Worm (Caenorhabditis elegans) whole organism, young adult: ENCODE results near the gene soc-1.

ENCODE experiments used
- B0336.3 ChIP-seq: fragments of 200-800 bp; sonication (Bioruptor generic); IDR thresholded peaks from 2 replicates; pipeline ENCODE4 v1.3.6; 2022; ENCODE audit warnings: missing genetic modification characterization, missing compliant biosample characterization
- C06A6.2 ChIP-seq: fragments of 200-800 bp; sonication (Bioruptor generic); conservative IDR thresholded peaks from 2 replicates; pipeline ENCODE4 v1.3.6; 2022; ENCODE audit warnings: missing genetic modification characterization, missing compliant biosample characterization
- F37B4.10 ChIP-seq: fragments of 200-800 bp; sonication (Bioruptor generic); IDR thresholded peaks from 2 replicates; pipeline ENCODE4 v1.3.6; 2022; ENCODE audit warnings: missing genetic modification characterization, missing compliant biosample characterization
- F55B11.4 ChIP-seq: sonication (generic microtip); optimal IDR thresholded peaks from 2 replicates; lab custom pipeline; 2016; ENCODE audit warnings: missing compliant biosample characterization, missing genetic modification characterization, borderline replicate concordance; ENCODE audit not compliant: insufficient read depth
- T07F8.4 ChIP-seq: sonication (generic microtip); optimal IDR thresholded peaks from 2 replicates; lab custom pipeline; 2016; ENCODE audit warnings: mild to moderate bottlenecking, missing genetic modification characterization, moderate library complexity, missing compliant biosample characterization
- T26A5.8 ChIP-seq: sonication (generic microtip); optimal IDR thresholded peaks from 2 replicates; lab custom pipeline; 2016; ENCODE audit warnings: missing genetic modification characterization, missing compliant biosample characterization
- Y79H2A.3 ChIP-seq: fragments of 200-800 bp; sonication (Bioruptor generic); conservative IDR thresholded peaks from 2 replicates; pipeline ENCODE4 v1.3.6; 2022; ENCODE audit warnings: missing genetic modification reagents, missing genetic modification characterization, missing compliant biosample characterization
- Y95B8A.8 ChIP-seq: fragments of 200-800 bp; sonication (Bioruptor generic); IDR thresholded peaks from 2 replicates; pipeline ENCODE4 v1.3.6; 2022; ENCODE audit warnings: missing genetic modification reagents, missing genetic modification characterization, missing compliant biosample characterization
- ZK185.1 ChIP-seq: sonication (generic microtip); optimal IDR thresholded peaks from 2 replicates; lab custom pipeline; 2016; ENCODE audit warnings: mild to moderate bottlenecking, missing genetic modification characterization, missing compliant biosample characterization; ENCODE audit not compliant: poor library complexity, severe bottlenecking
- athp-1 ChIP-seq: sonication (generic microtip); optimal IDR thresholded peaks from 2 replicates; lab custom pipeline; 2017; ENCODE audit warnings: mild to moderate bottlenecking, missing genetic modification characterization, missing compliant biosample characterization
- bed-2 ChIP-seq: fragments of 200-800 bp; sonication (Bioruptor generic); IDR thresholded peaks from 2 replicates; pipeline ENCODE4 v1.3.6; 2022; ENCODE audit warnings: missing genetic modification reagents, missing genetic modification characterization, missing compliant biosample characterization
- cebp-2 ChIP-seq: fragments of 200-800 bp; sonication (Bioruptor generic); IDR thresholded peaks from 2 replicates; pipeline ENCODE4 v1.3.6; 2022; ENCODE audit warnings: missing genetic modification characterization, missing compliant biosample characterization
- dox-1 ChIP-seq: fragments of 200-800 bp; sonication (Bioruptor generic); IDR thresholded peaks from 2 replicates; pipeline ENCODE4 v1.3.6; 2022; ENCODE audit warnings: missing genetic modification reagents, missing genetic modification characterization, missing compliant biosample characterization
- efl-1 ChIP-seq: fragments of 150-350 bp; optimal IDR thresholded peaks from 2 replicates; lab custom pipeline; 2014; ENCODE audit warnings: missing biosample characterization, missing genetic modification reagents, missing genetic modification characterization
- egl-44 ChIP-seq: fragments of 200-800 bp; sonication (Bioruptor generic); IDR thresholded peaks from 2 replicates; pipeline ENCODE4 v1.3.6; 2022; ENCODE audit warnings: missing genetic modification reagents, missing genetic modification characterization, missing compliant biosample characterization
- egrh-3 ChIP-seq: fragments of 200-800 bp; sonication (Bioruptor generic); IDR thresholded peaks from 2 replicates; pipeline ENCODE4 v1.3.6; 2022; ENCODE audit warnings: missing genetic modification reagents, missing genetic modification characterization, missing compliant biosample characterization
- fkh-3 ChIP-seq: sonication (generic microtip); optimal IDR thresholded peaks from 2 replicates; lab custom pipeline; 2016; ENCODE audit warnings: mild to moderate bottlenecking, missing genetic modification characterization, missing compliant biosample characterization
- gei-17 ChIP-seq: fragments of 200-800 bp; sonication (Bioruptor generic); optimal IDR thresholded peaks from 2 replicates; lab custom pipeline; 2018; ENCODE audit warnings: mild to moderate bottlenecking, missing genetic modification characterization, missing compliant biosample characterization
- hlh-12 ChIP-seq: sonication (generic microtip); optimal IDR thresholded peaks from 2 replicates; lab custom pipeline; 2016; ENCODE audit warnings: missing genetic modification characterization, missing compliant biosample characterization
- hrde-1 ChIP-seq: sonication (generic microtip); optimal IDR thresholded peaks from 2 replicates; lab custom pipeline; 2016; ENCODE audit warnings: missing genetic modification characterization, mild to moderate bottlenecking, missing compliant biosample characterization, moderate library complexity, missing genotype, missing genetic modification reagents, borderline replicate concordance
- hsf-1 ChIP-seq: fragments of 200-800 bp; sonication (Bioruptor generic); IDR thresholded peaks from 2 replicates; pipeline ENCODE4 v1.3.6; 2022; ENCODE audit warnings: missing genetic modification reagents, missing genetic modification characterization, missing compliant biosample characterization
- let-607 ChIP-seq, 2 experiments: fragments of 200-800 bp in 1 of 2; sonication (Bioruptor generic) in 1 of 2; sonication (generic microtip) in 1 of 2; optimal IDR thresholded peaks; 2 replicates each; lab custom pipeline; 2016 to 2018; ENCODE audit warnings: mild to moderate bottlenecking in 2 of 2, missing compliant biosample characterization in 2 of 2, missing genetic modification characterization in 2 of 2, moderate library complexity in 2 of 2, missing genotype in 1 of 2
- lin-54 ChIP-seq: fragments of 200-800 bp; sonication (Bioruptor generic); optimal IDR thresholded peaks from 2 replicates; lab custom pipeline; 2018; ENCODE audit warnings: mild to moderate bottlenecking, missing genetic modification characterization, missing compliant biosample characterization
- madf-10 ChIP-seq: sonication (generic microtip); optimal IDR thresholded peaks from 2 replicates; lab custom pipeline; 2016; ENCODE audit warnings: mild to moderate bottlenecking, missing genetic modification characterization, missing compliant biosample characterization
- madf-3 ChIP-seq: fragments of 200-800 bp; sonication (Bioruptor generic); IDR thresholded peaks from 2 replicates; pipeline ENCODE4 v1.3.6; 2022; ENCODE audit warnings: missing genetic modification reagents, missing genetic modification characterization, missing compliant biosample characterization
- madf-8 ChIP-seq: fragments of 200-800 bp; sonication (Bioruptor generic); conservative IDR thresholded peaks from 2 replicates; pipeline ENCODE4 v1.3.6; 2022; ENCODE audit warnings: missing genetic modification reagents, missing genetic modification characterization, missing compliant biosample characterization
- mcd-1 ChIP-seq: fragments of 200-800 bp; sonication (Bioruptor generic); IDR thresholded peaks from 2 replicates; pipeline ENCODE4 v1.3.6; 2022; ENCODE audit warnings: missing genetic modification reagents, missing genetic modification characterization, missing compliant biosample characterization
- nfya-1 ChIP-seq: sonication (generic microtip); optimal IDR thresholded peaks from 2 replicates; lab custom pipeline; 2017; ENCODE audit warnings: antibody characterized with exemption, missing compliant biosample characterization, missing genetic modification characterization, borderline replicate concordance; ENCODE audit not compliant: insufficient read depth
- nhr-120 ChIP-seq: fragments of 200-800 bp; sonication (Bioruptor generic); IDR thresholded peaks from 2 replicates; pipeline ENCODE4 v1.3.6; 2022; ENCODE audit warnings: missing genetic modification characterization, missing compliant biosample characterization
- nhr-27 ChIP-seq: fragments of 200-800 bp; sonication (Bioruptor generic); optimal IDR thresholded peaks from 2 replicates; lab custom pipeline; 2018; ENCODE audit warnings: mild to moderate bottlenecking, missing genetic modification characterization, moderate library complexity, missing compliant biosample characterization
- rcor-1 ChIP-seq: fragments of 200-800 bp; sonication (Bioruptor generic); IDR thresholded peaks from 2 replicates; pipeline ENCODE4 v1.3.6; 2022; ENCODE audit warnings: missing genetic modification reagents, missing genetic modification characterization, missing compliant biosample characterization
- rec-8 ChIP-seq, 2 experiments: sonication (generic microtip); optimal IDR thresholded peaks; 2 replicates each; lab custom pipeline; 2016; ENCODE audit warnings: mild to moderate bottlenecking in 2 of 2, missing genetic modification characterization in 2 of 2, missing genetic modification reagents in 2 of 2, missing genotype in 2 of 2, missing biosample characterization in 1 of 2, missing compliant biosample characterization in 1 of 2, moderate library complexity in 1 of 2
- sdz-38 ChIP-seq: sonication (generic microtip); optimal IDR thresholded peaks from 2 replicates; lab custom pipeline; 2016; ENCODE audit warnings: missing genotype, missing genetic modification characterization, missing compliant biosample characterization
- snpc-1.1 ChIP-seq: sonication (generic microtip); optimal IDR thresholded peaks from 2 replicates; lab custom pipeline; 2017; ENCODE audit warnings: missing genetic modification characterization, mild to moderate bottlenecking, missing compliant biosample characterization, antibody characterized with exemption, moderate library complexity, missing genotype, missing genetic modification reagents; ENCODE audit not compliant: insufficient read depth
- xnd-1 ChIP-seq: sonication (generic microtip); optimal IDR thresholded peaks from 2 replicates; lab custom pipeline; 2016; ENCODE audit warnings: missing genotype, missing genetic modification reagents, missing genetic modification characterization, missing compliant biosample characterization
- zfh-2 ChIP-seq: fragments of 200-800 bp; sonication (Bioruptor generic); conservative IDR thresholded peaks from 2 replicates; pipeline ENCODE4 v1.3.6; 2022; ENCODE audit warnings: missing genetic modification reagents, missing genetic modification characterization, missing compliant biosample characterization
- ztf-26 ChIP-seq: sonication (generic microtip); optimal IDR thresholded peaks from 2 replicates; lab custom pipeline; 2017; ENCODE audit warnings: missing genetic modification characterization, missing compliant biosample characterization

The soc-1 gene

ce11 chrV:4647857-4648256 lies 5.1 kb downstream of the soc-1 start, which contains the start of gene F41F3.3 (continued):
- TF ChIP-seq F55B11.4 (tag; lab: Kevin White, UChicago): no peak
- no peak for TF ChIP-seq Y79H2A.3 (GFP tag; lab: Robert Waterston, UW)
- peak; percentile 97 for TF ChIP-seq egrh-3
- TF ChIP-seq athp-1: no peak
- 0 out of 2 replicates have a peak, but pooled peaks have one; percentile 4 for TF ChIP-seq madf-3 (GFP tag; lab: Robert Waterston, UW)
- TF ChIP-seq madf-8 (GFP tag; lab: Robert Waterston, UW): no peak
- no peak for TF ChIP-seq rec-8 (tag; optimal IDR thresholded peaks at IDR 0.05; lab: Kevin White, UChicago)
- no peak for TF ChIP-seq lin-54 (GFP tag; lab: Kevin White, UChicago)
- no peak for TF ChIP-seq Y95B8A.8 (GFP tag; lab: Robert Waterston, UW)
- TF ChIP-seq ZK185.1 (tag; lab: Kevin White, UChicago): no peak
- no peak for TF ChIP-seq nhr-27 (tag; lab: Kevin White, UChicago)
- no peak for TF ChIP-seq nhr-120 (GFP tag; lab: Robert Waterston, UW)
- TF ChIP-seq F37B4.10 (GFP tag; lab: Robert Waterston, UW): no peak
- no peak for TF ChIP-seq fkh-3 (tag; lab: Kevin White, UChicago)
- TF ChIP-seq rcor-1 (GFP tag; lab: Robert Waterston, UW): no peak
- TF ChIP-seq hlh-12 (tag; lab: Kevin White, UChicago): no peak
- no peak for TF ChIP-seq xnd-1
- no peak for TF ChIP-seq hsf-1
- TF ChIP-seq C06A6.2 (GFP tag; lab: Robert Waterston, UW): no peak
- peak; percentile 97 for TF ChIP-seq zfh-2 (GFP tag; lab: Robert Waterston, UW)
- no peak for TF ChIP-seq B0336.3
- no peak for TF ChIP-seq bed-2 (GFP tag; lab: Robert Waterston, UW)
- TF ChIP-seq snpc-1.1 (tag; lab: Kevin White, UChicago): no peak
- no peak for TF ChIP-seq madf-10 (tag; lab: Kevin White, UChicago)
- TF ChIP-seq efl-1 (GFP tag; lab: Kevin White, UChicago): no peak
- TF ChIP-seq dox-1 (GFP tag; lab: Robert Waterston, UW): no peak; the same call in 1 of the 2 replicates
- no peak for TF ChIP-seq T26A5.8
- no peak; the same call in 1 of the 2 replicates for TF ChIP-seq mcd-1 (GFP tag; lab: Robert Waterston, UW)
- TF ChIP-seq gei-17 (GFP tag; lab: Kevin White, UChicago): no peak
- TF ChIP-seq cebp-2 (GFP tag; lab: Robert Waterston, UW): no peak
- no peak for TF ChIP-seq nfya-1 (tag; lab: Kevin White, UChicago)
- TF ChIP-seq T07F8.4 (tag; lab: Kevin White, UChicago): no peak
- no peak for TF ChIP-seq egl-44 (GFP tag; lab: Robert Waterston, UW)
- TF ChIP-seq sdz-38 (tag; lab: Kevin White, UChicago): no peak

ce11 chrV:4648527-4648926 lies 5.8 kb downstream of the soc-1 start, which contains the start of gene F41F3.8:
F41F3.8 (plus strand) TSS chrV:4648827.
- TF ChIP-seq let-607 (tag; optimal IDR thresholded peaks at IDR 0.05; lab: Kevin White, UChicago) (no peak), hrde-1 (tag; lab: Kevin White, UChicago) (no peak), ztf-26 (tag; lab: Kevin White, UChicago) (no peak)
